Fruit fly (Drosophila melanogaster) whole organism, pupa: ENCODE measurements around the gene CG15563.

Source experiments
- CG17806 ChIP-seq: fragments of 200-800 bp; sonication (Bioruptor generic); optimal IDR thresholded peaks from 2 replicates; lab custom pipeline; 2018; ENCODE audit warnings: missing biosample characterization, mild to moderate bottlenecking, missing genetic modification characterization, moderate library complexity
- CG8159 ChIP-seq: fragments of 200-800 bp; sonication (Bioruptor generic); optimal IDR thresholded peaks from 3 replicates; lab custom pipeline; 2018; ENCODE audit warnings: missing biosample characterization, mild to moderate bottlenecking, missing genetic modification characterization, moderate library complexity

dm6 chr3R:31223971-31224860 is 7.9 kb downstream of the CG15563 start:
- TF ChIP-seq CG8159: no peak
- no peak for TF ChIP-seq CG17806 (tag; lab: Kevin White, UChicago)
